Fruit fly (Drosophila melanogaster): ENCODE data around the gene SdicA.

DNA sequence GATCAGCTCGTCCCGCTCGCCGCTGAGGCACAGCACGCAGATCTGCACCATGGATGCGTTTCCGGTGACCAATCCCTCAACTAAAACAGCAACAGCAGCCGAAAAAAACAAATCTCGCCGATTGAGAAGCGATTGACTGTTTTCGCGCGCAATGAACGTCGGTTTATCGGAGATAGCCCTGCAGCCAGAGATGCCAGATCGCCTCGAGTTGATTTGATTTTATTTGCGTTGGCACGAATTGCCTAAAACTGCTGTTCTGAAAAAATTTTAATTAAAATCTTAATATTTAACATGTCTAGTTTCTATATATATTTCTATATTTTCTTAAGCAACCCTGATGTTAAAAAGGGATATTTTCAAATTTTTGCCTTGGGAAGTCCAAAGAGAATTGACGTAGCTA lies 39.1 kb downstream of the SdicA start:
- no peak for TF ChIP-seq CTCF (optimal IDR thresholded peaks at IDR 0.05)
- TF ChIP-seq CG8478 (optimal IDR thresholded peaks at IDR 0.05): no peak

All from S2 (cell line).